Worm (Caenorhabditis elegans) whole organism, L4 larva: ENCODE results near the gene C17F4.2.

Experiments used
- egl-27 ChIP-seq: sonication (generic microtip); optimal IDR thresholded peaks from 3 replicates; lab custom pipeline; 2017; ENCODE audit warnings: missing biosample characterization, missing genetic modification reagents, missing genetic modification characterization
- hlh-30 ChIP-seq: sonication (generic microtip); optimal IDR thresholded peaks from 2 replicates; lab custom pipeline; 2017; ENCODE audit warnings: antibody characterized with exemption, mild to moderate bottlenecking, missing genetic modification characterization, missing compliant biosample characterization; ENCODE audit not compliant: insufficient read depth
- mxl-2 ChIP-seq: fragments of 200-800 bp; sonication (Bioruptor generic); conservative IDR thresholded peaks from 2 replicates; pipeline ENCODE4 v1.3.6; 2022; ENCODE audit warnings: missing genetic modification reagents, missing genetic modification characterization, missing compliant biosample characterization
- nhr-48 ChIP-seq: sonication (generic microtip); optimal IDR thresholded peaks from 2 replicates; lab custom pipeline; 2016; ENCODE audit warnings: mild to moderate bottlenecking, missing genetic modification characterization, missing compliant biosample characterization
- pha-4 ChIP-seq, 2 experiments: fragments of 150-350 bp in 1 of 2; fragments of 200-800 bp in 1 of 2; sonication (Bioruptor generic) in 1 of 2; IDR thresholded peaks in 1 of 2; optimal IDR thresholded peaks in 1 of 2; 2 replicates each; pipeline versions ENCODE4 v1.3.6 to Lab custom; 2014 to 2022; ENCODE audit warnings: missing genetic modification characterization in 2 of 2, missing genetic modification reagents in 2 of 2, missing biosample characterization in 1 of 2, missing compliant biosample characterization in 1 of 2
- unc-39 ChIP-seq: sonication (generic microtip); optimal IDR thresholded peaks from 2 replicates; lab custom pipeline; 2017; ENCODE audit warnings: missing biosample characterization, missing genetic modification characterization
- unc-62 ChIP-seq, 3 experiments: fragments of 150-350 bp in 1 of 3; sonication (generic microtip); optimal IDR thresholded peaks in 2 of 3; peaks in 1 of 3; 1 replicate in 1 of 3; 2 replicates in 2 of 3; lab custom pipeline; 2014 to 2017; ENCODE audit warnings: missing biosample characterization in 3 of 3, missing genetic modification characterization in 3 of 3, missing genetic modification reagents in 3 of 3, missing genotype in 1 of 3

- no peak for TF ChIP-seq pha-4 (GFP tag; IDR thresholded peaks at IDR 0.05; lab: Robert Waterston, UW)
- no peak for TF ChIP-seq pha-4 (tag; optimal IDR thresholded peaks at IDR 0.05; lab: Kevin White, UChicago)
- TF ChIP-seq unc-39 (tag; lab: Kevin White, UChicago): no peak
- no peak for TF ChIP-seq nhr-48 (tag; lab: Kevin White, UChicago)
- TF ChIP-seq unc-62 (GFP tag; optimal IDR thresholded peaks at IDR 0.05 in 1 of 2; lab: Kevin White, UChicago): no peak
- no peak for TF ChIP-seq unc-62 (tag; optimal IDR thresholded peaks at IDR 0.05; lab: Kevin White, UChicago)
- TF ChIP-seq mxl-2 (GFP tag; lab: Robert Waterston, UW): no peak
- TF ChIP-seq egl-27 (tag; lab: Kevin White, UChicago): no peak
- no peak for TF ChIP-seq hlh-30
Observed at ce11 chrII:3251782-3252181, 3.3 kb downstream of the C17F4.2 start.
